Worm (Caenorhabditis elegans) whole organism, midembryonic: ENCODE measurements around the gene F16H6.3.

Experiments used
- T22C8.4 ChIP-seq: fragments of 200-800 bp; sonication (Bioruptor generic); IDR thresholded peaks from 2 replicates; pipeline ENCODE4 v1.3.6; 2022; ENCODE audit warnings: missing genetic modification characterization, missing compliant biosample characterization
- cog-1 ChIP-seq: sonication (generic microtip); optimal IDR thresholded peaks from 2 replicates; lab custom pipeline; 2016; ENCODE audit warnings: missing genetic modification characterization, missing compliant biosample characterization
- ref-1 ChIP-seq: fragments of 200-800 bp; sonication (Bioruptor generic); conservative IDR thresholded peaks from 2 replicates; pipeline ENCODE4 v1.3.6; 2022; ENCODE audit warnings: missing genetic modification reagents, missing genetic modification characterization, missing compliant biosample characterization
- tab-1 ChIP-seq: fragments of 200-800 bp; sonication (Bioruptor generic); IDR thresholded peaks from 2 replicates; pipeline ENCODE4 v1.3.6; 2022; ENCODE audit warnings: missing genetic modification characterization, missing compliant biosample characterization
- ztf-23 ChIP-seq: fragments of 200-800 bp; sonication (Bioruptor generic); IDR thresholded peaks from 2 replicates; pipeline ENCODE4 v1.3.6; 2022; ENCODE audit warnings: missing genetic modification reagents, missing genetic modification characterization, missing compliant biosample characterization
- ztf-29 ChIP-seq: fragments of 200-800 bp; sonication (Bioruptor generic); IDR thresholded peaks from 2 replicates; pipeline ENCODE4 v1.3.6; 2022; ENCODE audit warnings: missing genetic modification reagents, missing genetic modification characterization, missing compliant biosample characterization

DNA sequence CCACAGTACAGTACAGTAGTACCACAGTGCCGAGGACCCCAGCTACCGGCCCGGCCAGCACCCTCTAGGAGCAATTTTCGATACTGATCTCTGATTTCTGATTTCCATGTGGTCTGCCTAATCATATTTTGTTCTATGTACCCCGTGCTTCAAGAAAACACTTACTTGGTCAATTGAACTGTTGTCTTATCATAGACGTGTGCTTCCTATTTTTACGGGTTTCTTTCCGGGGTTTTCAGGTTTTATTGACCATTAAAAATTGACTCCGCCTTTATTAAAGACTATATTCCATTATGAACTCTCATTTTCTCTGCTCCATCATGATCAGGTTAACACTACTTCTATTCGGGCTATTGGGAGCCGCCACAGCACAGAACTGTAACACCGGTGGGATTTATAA is 37.4 kb upstream of the F16H6.3 start, which contains the start of gene clec-48:
- TF ChIP-seq ztf-23 (GFP tag; lab: Robert Waterston, UW) (no peak), T22C8.4 (GFP tag; lab: Robert Waterston, UW) (no peak), cog-1 (no peak), tab-1 (GFP tag; lab: Robert Waterston, UW) (no peak), ref-1 (no peak), ztf-29 (no peak)
